Worm (Caenorhabditis elegans) whole organism, midembryonic: Measurements from ENCODE around the gene lam-1.
"Not testable (repeated sequence)": the region's sequence is repeated elsewhere in the genome, so short reads cannot be mapped to it uniquely, and the experiment has no call there.

ENCODE experiments used
- T22C8.4 ChIP-seq: fragments of 200-800 bp; sonication (Bioruptor generic); IDR thresholded peaks from 2 replicates; pipeline ENCODE4 v1.3.6; 2022; ENCODE audit warnings: missing genetic modification characterization, missing compliant biosample characterization
- cog-1 ChIP-seq: sonication (generic microtip); optimal IDR thresholded peaks from 2 replicates; lab custom pipeline; 2016; ENCODE audit warnings: missing genetic modification characterization, missing compliant biosample characterization
- flt-1 ChIP-seq: fragments of 200-800 bp; sonication (Bioruptor generic); IDR thresholded peaks from 2 replicates; pipeline ENCODE4 v1.3.6; 2022; ENCODE audit warnings: missing genetic modification characterization, missing compliant biosample characterization
- klf-2 ChIP-seq: fragments of 200-800 bp; sonication (Bioruptor generic); conservative IDR thresholded peaks from 2 replicates; pipeline ENCODE4 v1.3.6; 2022; ENCODE audit warnings: missing genetic modification reagents, missing genetic modification characterization, missing compliant biosample characterization
- med-1 ChIP-seq: sonication (generic microtip); optimal IDR thresholded peaks from 2 replicates; lab custom pipeline; 2017; ENCODE audit warnings: missing genetic modification characterization, mild to moderate bottlenecking, missing compliant biosample characterization, antibody characterized with exemption, missing genetic modification reagents; ENCODE audit not compliant: insufficient read depth
- ref-1 ChIP-seq: fragments of 200-800 bp; sonication (Bioruptor generic); conservative IDR thresholded peaks from 2 replicates; pipeline ENCODE4 v1.3.6; 2022; ENCODE audit warnings: missing genetic modification reagents, missing genetic modification characterization, missing compliant biosample characterization
- ztf-23 ChIP-seq: fragments of 200-800 bp; sonication (Bioruptor generic); IDR thresholded peaks from 2 replicates; pipeline ENCODE4 v1.3.6; 2022; ENCODE audit warnings: missing genetic modification reagents, missing genetic modification characterization, missing compliant biosample characterization
- ztf-29 ChIP-seq: fragments of 200-800 bp; sonication (Bioruptor generic); IDR thresholded peaks from 2 replicates; pipeline ENCODE4 v1.3.6; 2022; ENCODE audit warnings: missing genetic modification reagents, missing genetic modification characterization, missing compliant biosample characterization

DNA sequence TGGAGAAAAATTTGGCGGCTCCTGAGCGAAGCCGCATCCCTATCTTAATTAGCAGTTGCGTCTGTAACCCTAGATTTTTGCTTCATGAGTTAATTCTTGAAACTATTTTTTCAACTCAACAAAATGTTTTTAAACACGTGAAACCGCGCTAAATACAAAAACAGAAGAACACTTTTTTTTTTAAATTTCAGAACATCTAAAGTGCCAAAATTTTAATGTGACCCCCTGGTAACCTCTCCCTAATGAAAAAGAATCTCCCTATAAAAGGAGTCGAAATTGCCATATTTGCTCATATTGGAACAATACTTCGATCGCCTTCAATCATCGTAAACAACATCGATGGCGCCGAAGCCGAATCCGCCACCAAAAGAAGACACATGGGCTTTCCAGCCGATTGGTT lies 53.4 kb downstream of the lam-1 start, which contains the start of gene nsph-4.1:
- not testable (repeated sequence) for TF ChIP-seq ztf-29; klf-2 (GFP tag; lab: Robert Waterston, UW); flt-1; T22C8.4 (GFP tag; lab: Robert Waterston, UW); ztf-23; med-1; cog-1 (tag; lab: Kevin White, UChicago); ref-1 (GFP tag; lab: Robert Waterston, UW)
